Fruit fly (Drosophila melanogaster) whole organism, wandering third instar larva: ENCODE measurements around the gene Lectin-galC1.

Source experiments
- Abd-B ChIP-seq: fragments of >200 bp; optimal IDR thresholded peaks from 2 replicates; lab custom pipeline; 2017; ENCODE audit warnings: missing biosample characterization, missing genetic modification characterization
- CG32264 ChIP-seq: fragments of 200-800 bp; sonication (Bioruptor generic); optimal IDR thresholded peaks from 2 replicates; lab custom pipeline; 2016; ENCODE audit warnings: missing biosample characterization, missing genetic modification characterization
- CG9705 ChIP-seq: fragments of 200-800 bp; sonication (Bioruptor generic); optimal IDR thresholded peaks from 2 replicates; lab custom pipeline; 2018; ENCODE audit warnings: missing biosample characterization, mild to moderate bottlenecking, missing genetic modification characterization
- CrebA ChIP-seq: fragments of 200-800 bp; sonication (Bioruptor generic); optimal IDR thresholded peaks from 2 replicates; lab custom pipeline; 2016; ENCODE audit warnings: missing biosample characterization, mild to moderate bottlenecking, missing genetic modification characterization, borderline replicate concordance
- Dfd ChIP-seq: fragments of >200 bp; optimal IDR thresholded peaks from 2 replicates; lab custom pipeline; 2017; ENCODE audit warnings: missing biosample characterization, missing genetic modification characterization
- Dif ChIP-seq: fragments of 200-275, 200-300 bp; sonication (Bioruptor generic); optimal IDR thresholded peaks from 2 replicates; lab custom pipeline; 2018; ENCODE audit warnings: missing biosample characterization, missing genetic modification characterization; ENCODE audit not compliant: partially characterized antibody
- GATAd ChIP-seq: sonication (Bioruptor generic); optimal IDR thresholded peaks from 2 replicates; lab custom pipeline; 2016; ENCODE audit warnings: missing biosample characterization, missing genetic modification characterization
- HLH106 ChIP-seq: fragments of 200-800 bp; optimal IDR thresholded peaks from 3 replicates; lab custom pipeline; 2019; ENCODE audit warnings: missing biosample characterization, mild to moderate bottlenecking, missing genetic modification characterization, moderate library complexity
- Hnf4 ChIP-seq: fragments of 200-800 bp; sonication (Bioruptor generic); optimal IDR thresholded peaks from 2 replicates; lab custom pipeline; 2016; ENCODE audit warnings: missing biosample characterization, mild to moderate bottlenecking, missing genetic modification characterization
- Hr78 ChIP-seq: fragments of >200 bp; optimal IDR thresholded peaks from 2 replicates; lab custom pipeline; 2017; ENCODE audit warnings: missing biosample characterization, missing genetic modification characterization
- Hr83 ChIP-seq: fragments of 200-300 bp; sonication (Bioruptor generic); optimal IDR thresholded peaks from 2 replicates; lab custom pipeline; 2016; ENCODE audit warnings: missing biosample characterization, mild to moderate bottlenecking, missing genetic modification characterization, moderate library complexity; ENCODE audit not compliant: poor library complexity, severe bottlenecking
- Jra ChIP-seq: sonication (Bioruptor generic); optimal IDR thresholded peaks from 2 replicates; lab custom pipeline; 2016; ENCODE audit warnings: missing biosample characterization, missing genetic modification characterization
- Mio ChIP-seq: sonication (Bioruptor generic); optimal IDR thresholded peaks from 2 replicates; lab custom pipeline; 2016; ENCODE audit warnings: missing biosample characterization, missing genetic modification characterization
- Myc ChIP-seq: fragments of >200 bp; optimal IDR thresholded peaks from 2 replicates; lab custom pipeline; 2017
- N ChIP-seq: fragments of >200 bp; optimal IDR thresholded peaks from 2 replicates; lab custom pipeline; 2018; ENCODE audit warnings: missing biosample characterization, missing external identifiers, missing genetic modification characterization
- OdsH ChIP-seq: fragments of 200-800 bp; sonication (Bioruptor generic); optimal IDR thresholded peaks from 2 replicates; lab custom pipeline; 2016; ENCODE audit warnings: missing biosample characterization, mild to moderate bottlenecking, missing genetic modification characterization
- Rel ChIP-seq, 2 experiments: fragments of 200-800 bp; sonication (Bioruptor generic) in 1 of 2; optimal IDR thresholded peaks; 2 replicates in 1 of 2; 3 replicates in 1 of 2; lab custom pipeline; 2016 to 2019; ENCODE audit warnings: mild to moderate bottlenecking in 2 of 2, missing biosample characterization in 2 of 2, missing genetic modification characterization in 2 of 2, moderate library complexity in 1 of 2
- Sp1 ChIP-seq: fragments of 200-800 bp; sonication (Bioruptor generic); optimal IDR thresholded peaks from 3 replicates; lab custom pipeline; 2019; ENCODE audit warnings: missing biosample characterization, mild to moderate bottlenecking, missing genetic modification characterization, moderate library complexity
- Vsx2 ChIP-seq: fragments of 200-300, 225-300 bp; sonication (Bioruptor generic); optimal IDR thresholded peaks from 2 replicates; lab custom pipeline; 2018; ENCODE audit warnings: missing biosample characterization, missing genetic modification characterization; ENCODE audit not compliant: partially characterized antibody
- br ChIP-seq: fragments of 200-800 bp; sonication (Bioruptor generic); optimal IDR thresholded peaks from 2 replicates; lab custom pipeline; 2016; ENCODE audit warnings: missing biosample characterization, missing genetic modification characterization
- brk ChIP-seq: fragments of 200-800 bp; sonication (Bioruptor generic); optimal IDR thresholded peaks from 2 replicates; lab custom pipeline; 2016; ENCODE audit warnings: missing biosample characterization, mild to moderate bottlenecking, missing genetic modification characterization
- dl ChIP-seq, 2 experiments: fragments of 175-275, 200-275 bp in 1 of 2; fragments of 200-275 bp in 1 of 2; sonication (Bioruptor generic); optimal IDR thresholded peaks; lab custom pipeline; 2018; ENCODE audit warnings: mild to moderate bottlenecking in 2 of 2, missing biosample characterization in 2 of 2, missing genetic modification characterization in 2 of 2, moderate library complexity in 2 of 2; ENCODE audit not compliant: partially characterized antibody in 2 of 2, insufficient read depth in 1 of 2
- dmrt93B ChIP-seq: fragments of 200-800 bp; sonication (Bioruptor generic); optimal IDR thresholded peaks from 2 replicates; lab custom pipeline; 2018; ENCODE audit warnings: missing biosample characterization, mild to moderate bottlenecking, missing genetic modification characterization
- dsf ChIP-seq: sonication (Bioruptor generic); optimal IDR thresholded peaks from 2 replicates; lab custom pipeline; 2016; ENCODE audit warnings: missing biosample characterization, missing genetic modification characterization, borderline replicate concordance
- ey ChIP-seq: fragments of 200-800 bp; sonication (Bioruptor generic); optimal IDR thresholded peaks from 2 replicates; lab custom pipeline; 2016; ENCODE audit warnings: missing biosample characterization, missing genetic modification characterization
- foxo ChIP-seq, 2 experiments: fragments of 200-800 bp; sonication (Bioruptor generic); optimal IDR thresholded peaks; 2 replicates in 1 of 2; 3 replicates in 1 of 2; lab custom pipeline; 2016 to 2017; ENCODE audit warnings: missing biosample characterization in 2 of 2, missing genetic modification characterization in 2 of 2
- fru ChIP-seq: fragments of 200-800 bp; sonication (Bioruptor generic); optimal IDR thresholded peaks from 3 replicates; lab custom pipeline; 2016; ENCODE audit warnings: missing biosample characterization, mild to moderate bottlenecking, missing genetic modification characterization
- h ChIP-seq: fragments of 200-800 bp; sonication (Bioruptor generic); optimal IDR thresholded peaks from 3 replicates; lab custom pipeline; 2016; ENCODE audit warnings: missing biosample characterization, mild to moderate bottlenecking, missing genetic modification characterization
- jim ChIP-seq: fragments of 175-275, 200-325 bp; sonication (Bioruptor generic); optimal IDR thresholded peaks from 2 replicates; lab custom pipeline; 2016; ENCODE audit warnings: missing biosample characterization, mild to moderate bottlenecking, missing genetic modification characterization
- lola ChIP-seq: fragments of >200 bp; optimal IDR thresholded peaks from 2 replicates; lab custom pipeline; 2017; ENCODE audit warnings: missing biosample characterization, missing genetic modification characterization
- pan ChIP-seq: fragments of >200 bp; optimal IDR thresholded peaks from 2 replicates; lab custom pipeline; 2017
- psq ChIP-seq: fragments of 200-800 bp; sonication (Bioruptor generic); optimal IDR thresholded peaks from 3 replicates; lab custom pipeline; 2017; ENCODE audit warnings: missing biosample characterization, mild to moderate bottlenecking, missing genetic modification characterization, moderate library complexity
- rgr ChIP-seq: fragments of 200-800 bp; sonication (Bioruptor generic); optimal IDR thresholded peaks from 3 replicates; lab custom pipeline; 2016; ENCODE audit warnings: missing biosample characterization, mild to moderate bottlenecking, missing genetic modification characterization
- sage ChIP-seq: fragments of 200-800 bp; sonication (Bioruptor generic); optimal IDR thresholded peaks from 2 replicates; lab custom pipeline; 2016; ENCODE audit warnings: missing biosample characterization, mild to moderate bottlenecking, missing genetic modification characterization
- sv ChIP-seq: fragments of 200-800 bp; sonication (Bioruptor generic); optimal IDR thresholded peaks from 3 replicates; lab custom pipeline; 2016; ENCODE audit warnings: missing biosample characterization, missing genetic modification characterization
- tai ChIP-seq: sonication (Bioruptor generic); optimal IDR thresholded peaks from 2 replicates; lab custom pipeline; 2016; ENCODE audit warnings: missing biosample characterization, missing genetic modification characterization
- usp ChIP-seq: fragments of >200 bp; optimal IDR thresholded peaks from 2 replicates; lab custom pipeline; 2017; ENCODE audit warnings: missing biosample characterization, missing genetic modification characterization
- woc ChIP-seq: sonication (Bioruptor generic); optimal IDR thresholded peaks from 2 replicates; lab custom pipeline; 2016; ENCODE audit warnings: missing biosample characterization, mild to moderate bottlenecking, missing genetic modification characterization

Lectin-galC1 gene

DNA sequence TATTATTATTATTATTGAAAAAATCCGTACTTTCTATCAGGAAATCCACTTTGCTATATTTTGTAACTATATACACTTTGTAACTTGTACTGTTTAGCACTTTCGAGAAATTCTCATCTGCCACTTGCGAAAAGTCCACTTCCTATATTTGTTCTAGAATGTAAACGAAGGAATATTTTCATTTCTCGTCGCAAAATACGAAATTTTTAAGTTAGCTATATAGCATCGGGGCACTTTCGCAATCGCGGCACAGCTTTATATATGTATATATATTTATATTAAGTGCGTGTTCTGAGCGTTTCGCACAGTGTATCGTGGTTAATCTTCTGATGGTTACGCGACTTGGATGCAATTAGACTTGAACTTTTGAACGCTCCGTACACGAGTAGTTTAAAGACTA lies 24.5 kb downstream of the Lectin-galC1 start, which contains the start of gene RanGAP:
Gene RanGAP (plus strand): TSS at position 169 of the 400 bp plus-strand sequence.
- TF ChIP-seq sage (GFP tag; lab: Kevin White, UChicago) (no peak), usp (GFP tag; lab: Kevin White, UChicago) (no peak), jim (GFP tag; lab: Kevin White, UChicago) (no peak), Jra (GFP tag; lab: Kevin White, UChicago) (no peak), woc (GFP tag; lab: Kevin White, UChicago) (no peak), lola (GFP tag; lab: Kevin White, UChicago) (no peak), dmrt93B (GFP tag; lab: Kevin White, UChicago) (no peak), fru (GFP tag; lab: Kevin White, UChicago) (no peak), ey (no peak), GATAd (GFP tag; lab: Kevin White, UChicago) (no peak), Hr83 (GFP tag; lab: Kevin White, UChicago) (no peak), Abd-B (GFP tag; lab: Kevin White, UChicago) (no peak)

DNA sequence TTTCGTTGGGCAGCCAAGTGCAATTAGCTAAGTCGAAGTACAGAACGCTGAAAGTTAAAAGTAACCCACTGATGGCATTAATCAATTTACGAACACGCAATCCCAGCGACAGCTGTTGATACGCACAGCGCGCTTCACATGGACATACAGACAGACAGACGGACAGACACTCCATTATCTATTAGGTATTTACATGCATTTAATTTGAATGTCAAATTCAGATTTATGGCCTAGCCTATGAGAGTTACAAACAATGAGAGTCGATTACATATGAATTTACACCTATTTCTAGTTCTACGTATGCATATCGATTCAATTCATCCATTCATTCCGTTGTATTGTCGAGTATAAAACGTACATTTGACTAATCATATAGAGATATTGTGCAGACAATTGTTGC lies 25.4 kb downstream of the Lectin-galC1 start, which contains the start of gene CG10237:
Gene CG10237 (minus strand): TSS at position 101 of the 400 bp plus-strand sequence.
- TF ChIP-seq CrebA, result no peak
- TF ChIP-seq dl (GFP tag; optimal IDR thresholded peaks at IDR 0.05; lab: Kevin White, UChicago; ENCODE audit: insufficient read depth in 1 of 2, partially characterized antibody in 2 of 2), result no peak
- TF ChIP-seq Rel (GFP tag; optimal IDR thresholded peaks at IDR 0.05; lab: Kevin White, UChicago), result no peak
- TF ChIP-seq Rel (tag; optimal IDR thresholded peaks at IDR 0.05; lab: Kevin White, UChicago), result no peak
- no peak for TF ChIP-seq Myc
- no peak for TF ChIP-seq lola (GFP tag; lab: Kevin White, UChicago)
- TF ChIP-seq psq, result no peak
- no peak for TF ChIP-seq CG9705
- no peak for TF ChIP-seq usp (GFP tag; lab: Kevin White, UChicago)
- TF ChIP-seq HLH106 (tag; lab: Kevin White, UChicago), result no peak
- no peak for TF ChIP-seq Jra (GFP tag; lab: Kevin White, UChicago)
- TF ChIP-seq jim (GFP tag; lab: Kevin White, UChicago), result no peak
- TF ChIP-seq Hr78 (GFP tag; lab: Kevin White, UChicago), result no peak
- TF ChIP-seq foxo (GFP tag; optimal IDR thresholded peaks at IDR 0.05; lab: Kevin White, UChicago), result no peak

DNA sequence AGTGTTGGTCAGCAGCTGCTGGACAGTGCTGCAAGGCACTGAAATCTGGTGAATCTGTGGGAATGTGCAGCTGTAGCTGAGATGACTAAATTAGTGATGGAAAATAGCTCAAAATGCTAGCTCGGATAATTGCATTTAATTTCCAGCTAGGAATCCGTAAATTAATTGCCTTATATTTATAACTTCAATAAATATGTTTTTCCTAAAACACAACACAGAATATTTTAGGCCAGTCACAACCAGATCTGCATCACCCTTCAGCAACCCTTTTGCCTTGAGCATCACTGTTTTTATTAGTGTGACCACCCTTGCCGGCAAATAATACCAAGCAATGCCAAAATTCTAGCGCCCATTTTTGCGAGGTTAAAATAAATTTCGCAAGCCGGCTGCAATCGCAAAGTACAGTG lies 27.5 kb downstream of the Lectin-galC1 start, which contains the start of gene Hs2st:
Gene Hs2st (minus strand): TSS at position 17 of the 407 bp plus-strand sequence.
- TF ChIP-seq Mio (GFP tag; lab: Kevin White, UChicago) (peak; percentile 73), psq (peak; percentile 87), sage (GFP tag; lab: Kevin White, UChicago) (no peak), woc (GFP tag; lab: Kevin White, UChicago) (peak; percentile 98), dsf (GFP tag; lab: Kevin White, UChicago) (peak; percentile 92), dmrt93B (GFP tag; lab: Kevin White, UChicago) (peak; percentile 94), jim (GFP tag; lab: Kevin White, UChicago) (peak; percentile 88), CrebA (no peak), Abd-B (GFP tag; lab: Kevin White, UChicago) (no peak), Hnf4 (peak; percentile 97), N (GFP tag; lab: Kevin White, UChicago) (no peak), OdsH (GFP tag; lab: Kevin White, UChicago) (peak; percentile 94), Dfd (GFP tag; lab: Kevin White, UChicago) (no peak), Myc (peak; percentile 99), tai (GFP tag; lab: Kevin White, UChicago) (no peak), Hr83 (GFP tag; lab: Kevin White, UChicago) (peak; percentile 87), CG32264 (GFP tag; lab: Kevin White, UChicago) (peak; percentile 84), Dif (GFP tag; lab: Kevin White, UChicago) (no peak), rgr (peak; percentile 96), h (GFP tag; lab: Kevin White, UChicago) (peak; percentile 96), dl (GFP tag; optimal IDR thresholded peaks at IDR 0.05; lab: Kevin White, UChicago; ENCODE audit: insufficient read depth in 1 of 2, partially characterized antibody in 2 of 2) (no peak), br (GFP tag; lab: Kevin White, UChicago) (peak; percentile 94), Sp1 (GFP tag; lab: Kevin White, UChicago) (peak; percentile 89), Vsx2 (GFP tag; lab: Kevin White, UChicago) (no peak), GATAd (GFP tag; lab: Kevin White, UChicago) (peak; percentile 92), foxo (GFP tag; optimal IDR thresholded peaks at IDR 0.05; lab: Kevin White, UChicago) (peak; percentile 57 to 97), pan (lab: Kevin White, UChicago) (no peak), Rel (GFP tag; optimal IDR thresholded peaks at IDR 0.05; lab: Kevin White, UChicago) (peak; percentile 31), Rel (tag; optimal IDR thresholded peaks at IDR 0.05; lab: Kevin White, UChicago) (peak; percentile 85), usp (GFP tag; lab: Kevin White, UChicago) (no peak), HLH106 (tag; lab: Kevin White, UChicago) (peak; percentile 95), brk (GFP tag; lab: Kevin White, UChicago) (no peak), Jra (GFP tag; lab: Kevin White, UChicago) (peak; percentile 96), sv (GFP tag; lab: Kevin White, UChicago) (peak; percentile 94), fru (GFP tag; lab: Kevin White, UChicago) (peak; percentile 95), lola (GFP tag; lab: Kevin White, UChicago) (no peak), CG9705 (peak; percentile 94), Hr78 (GFP tag; lab: Kevin White, UChicago) (no peak), ey (peak; percentile 95)
